Fruit fly (Drosophila melanogaster): Measurements from ENCODE around the gene btd.

The btd gene

dm6 chrX:9693720-9694386, at the start of gene btd:
Gene btd (plus strand): TSS chrX:9694186.
- no peak for TF ChIP-seq CG17801 (GFP tag; optimal IDR thresholded peaks at IDR 0.05; ENCODE audit: partially characterized antibody)

DNA sequence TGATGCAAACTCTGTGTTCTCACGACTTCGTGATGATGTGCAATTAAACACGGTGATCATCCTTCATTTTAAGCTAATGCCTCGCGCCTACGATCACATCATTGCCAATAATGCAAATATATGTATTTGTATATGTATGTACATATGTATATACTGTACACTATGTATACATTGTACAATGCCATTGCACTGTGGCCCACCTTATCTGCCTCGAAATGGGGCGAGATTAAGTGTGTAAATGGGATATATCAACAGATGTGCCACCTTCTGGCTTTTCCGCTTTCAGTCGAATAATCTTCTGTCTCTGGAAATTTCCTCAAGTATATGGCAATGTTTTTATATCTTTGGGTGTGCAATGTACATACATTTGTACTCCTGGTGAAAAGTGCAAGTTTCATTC, 49.2 kb upstream of the btd start:
- no peak for TF ChIP-seq CG17801 (GFP tag; optimal IDR thresholded peaks at IDR 0.05; ENCODE audit: partially characterized antibody)

- peak; percentile 98 for TF ChIP-seq CG17801 (GFP tag; optimal IDR thresholded peaks at IDR 0.05; ENCODE audit: partially characterized antibody)
These were observed 48.0 kb upstream of the btd start for dm6 chrX:9646022-9646421.

dm6 chrX:9647067-9647466, 46.9 kb upstream of the btd start:
- TF ChIP-seq CG17801 (GFP tag; optimal IDR thresholded peaks at IDR 0.05; ENCODE audit: partially characterized antibody) = no peak

- peak; percentile 76 for TF ChIP-seq CG17801 (GFP tag; optimal IDR thresholded peaks at IDR 0.05; ENCODE audit: partially characterized antibody)
These were observed 43.9 kb upstream of the btd start for dm6 chrX:9650048-9650447.

DNA sequence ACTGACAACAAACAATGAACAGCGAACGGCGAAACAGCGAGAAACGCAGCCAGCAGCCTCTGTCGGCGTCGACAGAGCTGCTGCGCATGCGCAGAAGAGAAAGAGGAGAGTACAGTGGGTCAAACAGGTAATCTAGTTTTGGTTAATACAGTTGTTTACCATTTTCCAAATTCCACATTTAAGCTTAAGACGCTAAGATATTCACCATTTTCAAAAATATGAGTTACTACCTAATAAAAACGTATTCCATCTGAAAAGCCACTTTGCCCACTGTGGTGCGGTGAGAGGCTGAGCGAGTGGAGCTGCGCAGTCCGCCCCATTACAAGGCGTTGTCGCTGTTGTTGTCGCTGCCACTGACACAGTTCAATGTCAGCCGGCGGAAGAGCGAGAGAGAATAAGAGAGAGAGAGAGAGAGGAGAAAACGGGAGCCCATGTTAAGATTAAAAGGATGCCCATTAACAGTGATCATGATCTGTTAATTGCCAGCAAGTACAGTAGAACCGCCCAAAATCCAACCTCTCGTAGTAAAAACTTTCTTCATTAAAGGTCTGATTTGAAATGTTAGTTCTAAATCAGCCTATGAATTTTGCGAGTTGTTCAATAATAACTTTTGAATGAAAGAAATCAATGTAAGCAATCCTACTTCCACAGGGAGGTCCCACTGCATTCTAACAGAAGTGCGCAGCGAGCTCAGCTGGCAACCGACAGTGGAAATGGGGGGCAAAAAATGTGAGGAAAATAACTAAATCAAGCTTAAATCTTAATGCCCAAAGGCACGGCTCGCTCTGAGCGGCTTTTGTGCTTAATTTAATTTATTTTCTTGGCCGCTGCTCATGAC, 43.0 kb upstream of the btd start:
- TF ChIP-seq CG17801 (GFP tag; optimal IDR thresholded peaks at IDR 0.05; ENCODE audit: partially characterized antibody) = peak; percentile 90

- TF ChIP-seq CG17801 (GFP tag; optimal IDR thresholded peaks at IDR 0.05; ENCODE audit: partially characterized antibody) = peak; percentile 11
These were observed 42.0 kb upstream of the btd start for dm6 chrX:9652006-9652405.

DNA sequence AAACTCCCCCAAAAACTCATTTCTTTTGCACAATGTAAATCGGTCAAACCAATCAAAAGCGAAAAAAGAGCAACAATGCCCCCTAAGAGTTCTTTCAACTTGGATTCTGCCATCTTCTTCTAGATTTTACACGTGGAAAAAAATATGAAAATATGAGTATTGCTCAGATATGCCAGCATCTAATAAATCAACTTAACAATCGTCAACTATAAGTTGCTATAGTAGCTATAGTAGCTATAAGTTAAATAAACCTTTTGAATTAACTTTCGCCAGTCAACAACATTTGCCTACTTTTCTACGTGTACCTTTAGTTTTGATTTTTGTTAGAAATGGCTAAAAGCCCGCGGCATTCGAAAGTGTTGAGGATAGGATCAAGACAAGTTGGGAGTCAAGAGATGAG, 40.7 kb upstream of the btd start:
- TF ChIP-seq CG17801 (GFP tag; optimal IDR thresholded peaks at IDR 0.05; ENCODE audit: partially characterized antibody) = no peak

DNA sequence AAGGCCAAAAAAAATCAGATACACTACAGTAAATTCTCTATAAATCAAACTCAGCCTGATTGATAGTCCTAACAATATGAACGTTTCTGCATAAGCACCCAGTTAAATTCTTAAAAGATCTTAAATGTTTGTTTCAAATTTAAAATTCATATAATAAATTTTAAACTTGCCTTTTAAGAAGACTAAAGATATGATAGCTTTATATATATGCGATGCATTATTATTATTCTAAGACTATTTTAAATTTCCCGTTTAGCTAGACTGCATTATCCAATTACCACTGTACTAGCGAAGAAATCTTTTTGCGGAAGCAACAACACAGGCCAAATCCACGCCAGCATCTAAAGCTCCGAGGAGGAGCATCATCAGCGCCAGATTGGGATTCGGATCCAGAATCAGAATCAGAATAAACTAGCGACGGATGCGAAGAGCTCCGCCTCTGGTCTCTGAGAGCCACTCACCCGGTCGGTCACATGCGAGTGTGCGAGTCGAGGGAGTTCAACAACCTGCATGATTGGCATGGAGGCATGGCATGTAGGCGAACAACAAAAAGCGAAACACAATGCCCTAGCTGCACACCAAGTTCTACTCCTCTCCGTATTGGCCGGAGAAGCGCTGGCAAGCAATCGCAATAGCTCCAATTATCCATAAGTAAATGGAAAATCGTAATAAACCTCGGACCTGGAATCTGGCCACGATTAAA, 39.8 kb upstream of the btd start:
- no peak for TF ChIP-seq CG17801 (GFP tag; optimal IDR thresholded peaks at IDR 0.05; ENCODE audit: partially characterized antibody)

- TF ChIP-seq CG17801 (GFP tag; optimal IDR thresholded peaks at IDR 0.05; ENCODE audit: partially characterized antibody) = no peak
These were observed 37.8 kb upstream of the btd start for dm6 chrX:9655989-9656713.

- TF ChIP-seq CG17801 (GFP tag; optimal IDR thresholded peaks at IDR 0.05; ENCODE audit: partially characterized antibody) = no peak
These were observed 35.7 kb upstream of the btd start for dm6 chrX:9658095-9658838.

- TF ChIP-seq CG17801 (GFP tag; optimal IDR thresholded peaks at IDR 0.05; ENCODE audit: partially characterized antibody) = peak; percentile 77
These were observed 35.1 kb upstream of the btd start, which contains the start of gene Ptpmeg2 for dm6 chrX:9658865-9659339. Gene Ptpmeg2 (minus strand): TSS chrX:9659145.

dm6 chrX:9661491-9661890, 32.5 kb upstream of the btd start:
- no peak for TF ChIP-seq CG17801 (GFP tag; optimal IDR thresholded peaks at IDR 0.05; ENCODE audit: partially characterized antibody)

DNA sequence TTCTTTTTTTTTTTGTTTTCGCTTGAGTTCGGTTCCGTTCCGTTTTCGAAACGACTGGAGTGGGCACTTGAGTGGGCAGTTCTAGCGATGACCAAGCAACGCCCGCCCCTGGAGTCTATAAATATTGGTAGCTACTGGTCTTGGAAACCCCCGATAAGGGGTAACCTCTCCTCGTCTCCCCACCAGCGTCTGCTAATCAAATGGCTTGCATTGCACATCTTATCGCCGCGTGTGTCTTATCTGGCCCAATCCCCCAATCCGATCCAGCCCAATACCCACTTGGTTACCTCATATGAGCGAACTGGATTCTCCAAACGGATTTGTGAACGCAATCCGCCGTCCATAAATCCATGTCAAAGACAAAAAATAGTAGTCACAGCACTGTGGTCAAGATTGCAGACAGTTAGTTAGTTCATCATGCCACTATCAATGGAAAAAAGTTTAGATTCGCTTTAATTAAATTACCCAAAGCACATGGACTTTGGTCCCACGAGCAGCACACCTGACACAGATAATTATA, 31.1 kb upstream of the btd start, which contains the start of gene CG3106:
Gene CG3106, minus strand, starts transcription at position 107 of the 520 bp plus-strand sequence.
- no peak for TF ChIP-seq CG17801 (GFP tag; optimal IDR thresholded peaks at IDR 0.05; ENCODE audit: partially characterized antibody)

Data from ovary, adult (tissue).